Fruit fly (Drosophila melanogaster) whole organism, embryonic: Measurements from ENCODE around the gene CG11726.

Experiments
- Abd-B ChIP-seq: fragments of 200-800 bp; sonication (Bioruptor generic); optimal IDR thresholded peaks from 2 replicates; lab custom pipeline; 2018; ENCODE audit warnings: missing biosample characterization, mild to moderate bottlenecking, missing genetic modification characterization, moderate library complexity
- Blimp-1 ChIP-seq: fragments of 200-800 bp; sonication (Bioruptor generic); optimal IDR thresholded peaks from 3 replicates; lab custom pipeline; 2018; ENCODE audit warnings: missing biosample characterization, missing genetic modification characterization, mild to moderate bottlenecking, moderate library complexity, missing genetic modification reagents
- BtbVII ChIP-seq: fragments of 200-800 bp; sonication (Bioruptor generic); optimal IDR thresholded peaks from 3 replicates; lab custom pipeline; 2017; ENCODE audit warnings: missing biosample characterization, mild to moderate bottlenecking, missing genetic modification characterization
- CG11695 ChIP-seq: fragments of 200-800 bp; sonication (Bioruptor generic); IDR thresholded peaks from 3 replicates; pipeline ENCODE4 v1.3.6; 2022; ENCODE audit warnings: missing biosample characterization, missing genetic modification characterization
- CG13424 ChIP-seq: fragments of 200-800 bp; sonication (Bioruptor generic); optimal IDR thresholded peaks from 2 replicates; lab custom pipeline; 2019; ENCODE audit warnings: missing biosample characterization, mild to moderate bottlenecking, missing genetic modification characterization, moderate library complexity
- CG13624 ChIP-seq: fragments of 200-800 bp; sonication (Bioruptor generic); optimal IDR thresholded peaks from 2 replicates; lab custom pipeline; 2016; ENCODE audit warnings: missing biosample characterization, missing genetic modification characterization
- CG17328 ChIP-seq: fragments of 200-800 bp; sonication (Bioruptor generic); IDR thresholded peaks from 2 replicates; pipeline ENCODE4 v1.3.6; 2022; ENCODE audit warnings: missing biosample characterization, missing genetic modification characterization
- CG18262 ChIP-seq: fragments of 200-800 bp; optimal IDR thresholded peaks from 3 replicates; lab custom pipeline; 2019; ENCODE audit warnings: missing biosample characterization, mild to moderate bottlenecking, missing genetic modification characterization, moderate library complexity
- CG2116 ChIP-seq: fragments of 200-800 bp; sonication (Bioruptor generic); optimal IDR thresholded peaks from 3 replicates; lab custom pipeline; 2018; ENCODE audit warnings: missing biosample characterization, mild to moderate bottlenecking, missing genetic modification characterization
- CG2199 ChIP-seq: fragments of 200-800 bp; sonication (Bioruptor generic); IDR thresholded peaks from 3 replicates; pipeline ENCODE4 v1.3.6; 2022; ENCODE audit warnings: missing biosample characterization, missing genetic modification characterization
- CG31388 ChIP-seq: fragments of 200-800 bp; sonication (Bioruptor generic); optimal IDR thresholded peaks from 2 replicates; lab custom pipeline; 2016; ENCODE audit warnings: missing biosample characterization, missing genetic modification characterization
- CG34224 ChIP-seq: fragments of 200-800 bp; sonication (Bioruptor generic); IDR thresholded peaks from 3 replicates; pipeline ENCODE4 v1.3.6; 2022; ENCODE audit warnings: missing biosample characterization, missing genetic modification characterization; ENCODE audit not compliant: partially characterized antibody
- CG4360 ChIP-seq: fragments of 200-800 bp; sonication (Bioruptor generic); IDR thresholded peaks from 2 replicates; pipeline ENCODE4 v1.3.6; 2022; ENCODE audit warnings: missing biosample characterization, missing genetic modification characterization
- CG4617 ChIP-seq: fragments of 200-800 bp; sonication (Bioruptor generic); optimal IDR thresholded peaks from 3 replicates; lab custom pipeline; 2016; ENCODE audit warnings: missing biosample characterization, missing genetic modification characterization, borderline replicate concordance
- CG4707 ChIP-seq: fragments of 200-800 bp; sonication (Bioruptor generic); optimal IDR thresholded peaks from 2 replicates; lab custom pipeline; 2018; ENCODE audit warnings: missing biosample characterization, mild to moderate bottlenecking, missing genetic modification characterization, moderate library complexity
- CG4820 ChIP-seq: fragments of 200-800 bp; sonication (Bioruptor generic); optimal IDR thresholded peaks from 3 replicates; lab custom pipeline; 2016; ENCODE audit warnings: missing biosample characterization, missing genetic modification characterization
- CG6765 ChIP-seq: fragments of 200-800 bp; sonication (Bioruptor generic); optimal IDR thresholded peaks from 3 replicates; lab custom pipeline; 2017; ENCODE audit warnings: missing biosample characterization, mild to moderate bottlenecking, missing genetic modification characterization
- CG7928 ChIP-seq: fragments of 200-800 bp; sonication (Bioruptor generic); optimal IDR thresholded peaks from 2 replicates; lab custom pipeline; 2017; ENCODE audit warnings: missing biosample characterization, mild to moderate bottlenecking, missing genetic modification characterization
- CG7987 ChIP-seq: fragments of 200-800 bp; sonication (Bioruptor generic); optimal IDR thresholded peaks from 2 replicates; lab custom pipeline; 2018; ENCODE audit warnings: missing biosample characterization, mild to moderate bottlenecking, missing genetic modification characterization, moderate library complexity
- CG9932 ChIP-seq: fragments of 200-800 bp; sonication (Bioruptor generic); IDR thresholded peaks from 2 replicates; pipeline ENCODE4 v1.3.6; 2022; ENCODE audit warnings: missing biosample characterization, missing genetic modification characterization
- CTCF ChIP-seq: fragments of 200-800 bp; sonication (Bioruptor generic); optimal IDR thresholded peaks from 2 replicates; lab custom pipeline; 2017; ENCODE audit warnings: missing biosample characterization, mild to moderate bottlenecking, missing genetic modification characterization, moderate library complexity
- Chrac-16 ChIP-seq: fragments of 200-800 bp; sonication (Bioruptor generic); optimal IDR thresholded peaks from 3 replicates; lab custom pipeline; 2016; ENCODE audit warnings: missing biosample characterization, missing genetic modification characterization
- D19A ChIP-seq: fragments of 200-800 bp; optimal IDR thresholded peaks from 3 replicates; lab custom pipeline; 2019; ENCODE audit warnings: missing biosample characterization, mild to moderate bottlenecking, missing genetic modification characterization, moderate library complexity
- Elba2 ChIP-seq: fragments of 200-800 bp; sonication (Bioruptor generic); optimal IDR thresholded peaks from 3 replicates; lab custom pipeline; 2016; ENCODE audit warnings: missing biosample characterization, missing genetic modification characterization
- Fer3 ChIP-seq: fragments of 200-800 bp; sonication (Bioruptor generic); optimal IDR thresholded peaks from 2 replicates; lab custom pipeline; 2018; ENCODE audit warnings: missing biosample characterization, mild to moderate bottlenecking, missing genetic modification characterization, moderate library complexity
- Jarid2 ChIP-seq: fragments of 200-800 bp; sonication (Bioruptor generic); optimal IDR thresholded peaks from 3 replicates; lab custom pipeline; 2017; ENCODE audit warnings: mild to moderate bottlenecking, missing biosample characterization, missing genetic modification reagents, missing genetic modification characterization
- Max ChIP-seq: fragments of 200-800 bp; sonication (Bioruptor generic); optimal IDR thresholded peaks from 2 replicates; lab custom pipeline; 2016; ENCODE audit warnings: missing biosample characterization, mild to moderate bottlenecking, missing genetic modification characterization
- Nf-YA ChIP-seq: fragments of 200-800 bp; sonication (Bioruptor generic); IDR thresholded peaks from 2 replicates; pipeline ENCODE4 v1.3.6; 2022; ENCODE audit warnings: missing biosample characterization, missing genetic modification characterization
- Rfx ChIP-seq: fragments of 200-800 bp; sonication (Bioruptor generic); IDR thresholded peaks from 2 replicates; pipeline ENCODE4 v1.3.6; 2022; ENCODE audit warnings: missing biosample characterization, missing genetic modification characterization
- Rx ChIP-seq: fragments of 200-800 bp; sonication (Bioruptor generic); IDR thresholded peaks from 2 replicates; pipeline ENCODE4 v1.3.6; 2022; ENCODE audit warnings: missing biosample characterization, missing genetic modification characterization
- Side ChIP-seq: fragments of 200-800 bp; sonication (Bioruptor generic); optimal IDR thresholded peaks from 2 replicates; lab custom pipeline; 2016; ENCODE audit warnings: missing biosample characterization, missing genetic modification characterization
- Sox100B ChIP-seq: fragments of 200-800 bp; sonication (Bioruptor generic); optimal IDR thresholded peaks from 3 replicates; lab custom pipeline; 2018; ENCODE audit warnings: missing biosample characterization, mild to moderate bottlenecking, missing genetic modification characterization
- ac ChIP-seq: fragments of 200-800 bp; sonication (Bioruptor generic); optimal IDR thresholded peaks from 3 replicates; lab custom pipeline; 2017; ENCODE audit warnings: missing biosample characterization, mild to moderate bottlenecking, missing genetic modification characterization
- az2 ChIP-seq: fragments of 200-800 bp; sonication (Bioruptor generic); optimal IDR thresholded peaks from 3 replicates; lab custom pipeline; 2016; ENCODE audit warnings: missing biosample characterization, missing genetic modification characterization
- bcd ChIP-seq: fragments of 200-800 bp; sonication (Bioruptor generic); optimal IDR thresholded peaks from 2 replicates; lab custom pipeline; 2017; ENCODE audit warnings: missing biosample characterization, mild to moderate bottlenecking, missing genetic modification characterization
- dati ChIP-seq: fragments of 200-800 bp; sonication (Bioruptor generic); IDR thresholded peaks from 2 replicates; pipeline ENCODE4 v1.3.6; 2022; ENCODE audit warnings: missing biosample characterization, missing genetic modification characterization
- fru ChIP-seq: fragments of >200 bp; optimal IDR thresholded peaks from 2 replicates; lab custom pipeline; 2017
- gem ChIP-seq: fragments of 200-800 bp; sonication (Bioruptor generic); optimal IDR thresholded peaks from 2 replicates; lab custom pipeline; 2019; ENCODE audit warnings: missing biosample characterization, mild to moderate bottlenecking, missing genetic modification characterization, moderate library complexity
- her ChIP-seq: fragments of 200-800 bp; sonication (Bioruptor generic); optimal IDR thresholded peaks from 2 replicates; lab custom pipeline; 2016; ENCODE audit warnings: missing biosample characterization, missing genetic modification characterization
- jing ChIP-seq: fragments of 200-800 bp; sonication (Bioruptor generic); optimal IDR thresholded peaks from 2 replicates; lab custom pipeline; 2018; ENCODE audit warnings: missing biosample characterization, mild to moderate bottlenecking, missing genetic modification characterization
- kah ChIP-seq: fragments of 200-800 bp; sonication (Bioruptor generic); optimal IDR thresholded peaks from 2 replicates; lab custom pipeline; 2018; ENCODE audit warnings: missing biosample characterization, mild to moderate bottlenecking, missing genetic modification characterization
- kni ChIP-seq: fragments of 200-800 bp; sonication (Bioruptor generic); optimal IDR thresholded peaks from 3 replicates; lab custom pipeline; 2017; ENCODE audit warnings: mild to moderate bottlenecking, missing biosample characterization, missing genetic modification reagents, missing genetic modification characterization
- knrl ChIP-seq: fragments of 200-800 bp; sonication (Bioruptor generic); IDR thresholded peaks from 3 replicates; pipeline ENCODE4 v1.3.6; 2022; ENCODE audit warnings: missing biosample characterization, missing genetic modification characterization; ENCODE audit not compliant: partially characterized antibody
- nom ChIP-seq: fragments of 200-800 bp; sonication (Bioruptor generic); optimal IDR thresholded peaks from 2 replicates; lab custom pipeline; 2017; ENCODE audit warnings: missing biosample characterization, missing genetic modification characterization, mild to moderate bottlenecking, moderate library complexity, missing genetic modification reagents
- oc ChIP-seq: fragments of 200-800 bp; sonication (Bioruptor generic); optimal IDR thresholded peaks from 2 replicates; lab custom pipeline; 2018; ENCODE audit warnings: missing biosample characterization, mild to moderate bottlenecking, missing genetic modification characterization, moderate library complexity
- psq ChIP-seq: fragments of 200-800 bp; sonication (Bioruptor generic); optimal IDR thresholded peaks from 2 replicates; lab custom pipeline; 2017; ENCODE audit warnings: missing biosample characterization, missing genetic modification characterization
- run ChIP-seq: fragments of 200-800 bp; sonication (Bioruptor generic); optimal IDR thresholded peaks from 3 replicates; lab custom pipeline; 2018; ENCODE audit warnings: missing biosample characterization, mild to moderate bottlenecking, missing genetic modification characterization
- tll ChIP-seq, 2 experiments: fragments of 200-800 bp in 1 of 2; fragments of >200 bp in 1 of 2; sonication (Bioruptor generic) in 1 of 2; optimal IDR thresholded peaks; 2 replicates each; lab custom pipeline; 2017 to 2019; ENCODE audit warnings: missing biosample characterization in 2 of 2, missing genetic modification characterization in 2 of 2, mild to moderate bottlenecking in 1 of 2, moderate library complexity in 1 of 2
- usp ChIP-seq: fragments of >200 bp; optimal IDR thresholded peaks from 2 replicates; lab custom pipeline; 2017; ENCODE audit warnings: missing biosample characterization, missing genetic modification characterization

The CG11726 gene

DNA sequence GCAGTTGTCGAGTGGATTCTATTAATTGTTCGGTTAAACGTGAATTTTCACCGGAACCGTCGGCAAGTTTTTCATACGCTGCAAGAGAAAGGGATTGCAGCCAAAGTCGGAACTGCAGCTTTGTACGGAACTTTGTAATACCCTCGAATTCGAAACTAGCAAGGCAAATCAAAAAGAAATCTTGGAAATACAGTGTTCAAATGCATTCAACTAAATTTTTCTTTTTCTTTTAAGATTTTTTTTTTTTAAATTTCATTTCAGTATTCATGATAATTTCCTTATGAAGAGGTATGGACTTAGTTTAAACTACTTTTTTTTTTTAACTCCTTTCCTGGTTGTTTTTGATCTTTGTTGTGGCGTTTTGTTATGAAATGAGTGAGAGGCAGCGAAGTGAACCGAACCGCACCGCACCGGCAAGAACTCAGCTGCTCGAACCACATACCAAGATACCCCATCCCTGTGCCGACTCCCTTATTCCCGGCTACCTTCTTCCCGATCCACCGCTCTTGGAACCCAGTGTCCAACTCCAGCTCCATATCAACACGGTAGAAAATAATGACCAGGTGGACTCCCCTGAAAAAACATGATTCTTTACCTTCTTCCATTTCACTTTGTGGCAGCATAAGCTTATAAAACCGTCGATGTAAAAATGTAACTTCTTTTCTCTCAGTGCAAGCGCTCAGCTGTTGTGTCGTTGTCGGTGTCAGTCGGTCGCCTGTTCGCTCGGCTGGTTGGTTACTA is 14.6 kb upstream of the CG11726 start (continued):
- TF ChIP-seq CG7928 (GFP tag; lab: Kevin White, UChicago) (no peak), Rx (GFP tag; lab: Robert Waterston, UW) (peak; percentile 54; the same call in 1 of the 2 replicates), psq (GFP tag; lab: Kevin White, UChicago) (no peak), jing (GFP tag; lab: Kevin White, UChicago) (peak; percentile 42), nom (GFP tag; lab: Kevin White, UChicago) (peak; percentile 85), CG34224 (GFP tag; lab: Robert Waterston, UW) (no peak), CG9932 (GFP tag; lab: Robert Waterston, UW) (0 out of 2 replicates have a peak, but pooled peaks have one; percentile 23), kah (GFP tag; lab: Kevin White, UChicago) (no peak), CG4360 (GFP tag; lab: Robert Waterston, UW) (0 out of 2 replicates have a peak, but pooled peaks have one; percentile 28), Elba2 (no peak), CG11695 (GFP tag; lab: Robert Waterston, UW) (peak; percentile 58; the same call in 1 of the 3 replicates), gem (tag; lab: Kevin White, UChicago) (peak; percentile 46), CG4617 (GFP tag; lab: Kevin White, UChicago) (no peak), ac (peak; percentile 34), az2 (GFP tag; lab: Kevin White, UChicago) (peak; percentile 31), Chrac-16 (GFP tag; lab: Kevin White, UChicago) (peak; percentile 46), CG18262 (tag; lab: Kevin White, UChicago) (peak; percentile 78), Max (GFP tag; lab: Kevin White, UChicago) (peak; percentile 19), Fer3 (peak; percentile 5), bcd (GFP tag; lab: Kevin White, UChicago) (peak; percentile 20), tll (GFP tag; optimal IDR thresholded peaks at IDR 0.05; lab: Kevin White, UChicago) (no peak), usp (GFP tag; lab: Kevin White, UChicago) (no peak), CG13424 (tag; lab: Kevin White, UChicago) (peak; percentile 48), her (peak; percentile 53), knrl (GFP tag; lab: Robert Waterston, UW) (no peak), dati (no peak), CG2199 (GFP tag; lab: Robert Waterston, UW) (peak; percentile 89; the same call in 2 of the 3 replicates), CG4820 (peak; percentile 49), CG4707 (GFP tag; lab: Kevin White, UChicago) (peak; percentile 9), D19A (peak; percentile 49), Blimp-1 (peak; percentile 61), CTCF (GFP tag; lab: Kevin White, UChicago) (no peak), Abd-B (GFP tag; lab: Kevin White, UChicago) (peak; percentile 13), CG2116 (GFP tag; lab: Kevin White, UChicago) (no peak), oc (tag; lab: Kevin White, UChicago) (peak; percentile 70), Nf-YA (no peak), Sox100B (GFP tag; lab: Kevin White, UChicago) (peak; percentile 19), run (tag; lab: Kevin White, UChicago) (peak; percentile 18), kni (GFP tag; lab: Kevin White, UChicago) (peak; percentile 84), CG31388 (GFP tag; lab: Kevin White, UChicago) (no peak), CG17328 (GFP tag; lab: Robert Waterston, UW) (peak; percentile 68), CG13624 (GFP tag; lab: Kevin White, UChicago) (no peak), fru (lab: Kevin White, UChicago) (no peak), CG7987 (peak; percentile 28), Side (GFP tag; lab: Kevin White, UChicago) (peak; percentile 66), CG6765 (GFP tag; lab: Kevin White, UChicago) (no peak), Rfx (GFP tag; lab: Robert Waterston, UW) (no peak), BtbVII (GFP tag; lab: Kevin White, UChicago) (peak; percentile 13), Jarid2 (GFP tag; lab: Kevin White, UChicago) (no peak)
